Worm (Caenorhabditis elegans) whole organism, young adult: Measurements from ENCODE around the gene ftt-2.

Experiments
- T26A5.8 ChIP-seq: sonication (generic microtip); optimal IDR thresholded peaks from 2 replicates; lab custom pipeline; 2016; ENCODE audit warnings: missing genetic modification characterization, missing compliant biosample characterization
- ama-1 ChIP-seq, 3 experiments: fragments of 150-350 bp in 1 of 3; sonication (generic microtip) in 2 of 3; optimal IDR thresholded peaks; 2 replicates each; lab custom pipeline; 2014 to 2018; ENCODE audit warnings: missing biosample characterization in 2 of 3, missing genetic modification characterization in 2 of 3, missing genetic modification reagents in 2 of 3
- hmg-20 ChIP-seq: fragments of 200-800 bp; sonication (Bioruptor generic); IDR thresholded peaks from 2 replicates; pipeline ENCODE4 v1.3.6; 2022; ENCODE audit warnings: missing genetic modification reagents, missing genetic modification characterization, missing compliant biosample characterization
- pha-4 ChIP-seq: fragments of 150-350 bp; sonication (generic microtip); optimal IDR thresholded peaks from 2 replicates; lab custom pipeline; 2014; ENCODE audit warnings: missing biosample characterization, missing genetic modification reagents, missing genetic modification characterization
- sdz-38 ChIP-seq: sonication (generic microtip); optimal IDR thresholded peaks from 2 replicates; lab custom pipeline; 2016; ENCODE audit warnings: missing genotype, missing genetic modification characterization, missing compliant biosample characterization

DNA sequence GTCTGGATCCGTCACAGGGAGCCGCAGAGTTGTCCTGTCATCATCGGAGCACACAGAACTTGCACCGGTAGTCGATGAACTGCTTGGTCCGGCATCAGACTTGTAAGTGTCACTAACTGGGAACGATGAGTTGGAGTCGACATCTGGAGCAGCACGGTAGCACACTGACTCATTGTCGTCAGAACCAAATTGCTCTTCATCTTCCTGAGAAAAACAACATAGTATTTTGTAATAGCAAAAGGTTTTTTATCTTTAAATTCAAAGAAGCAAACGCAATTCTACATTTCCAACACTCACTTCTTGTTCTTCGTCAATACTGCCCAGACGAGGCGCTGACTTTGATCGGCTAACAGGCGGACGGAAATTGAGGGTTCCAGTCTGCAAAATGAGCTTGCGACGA lies 14.7 kb downstream of the ftt-2 start:
- no peak for TF ChIP-seq sdz-38
- TF ChIP-seq pha-4 (tag; lab: Kevin White, UChicago) = no peak
- no peak for TF ChIP-seq hmg-20 (GFP tag; lab: Robert Waterston, UW)
- no peak for TF ChIP-seq T26A5.8 (tag; lab: Kevin White, UChicago)
- no peak for TF ChIP-seq ama-1 (optimal IDR thresholded peaks at IDR 0.05; lab: Kevin White, UChicago)
- no peak for TF ChIP-seq ama-1 (GFP tag; optimal IDR thresholded peaks at IDR 0.05; lab: Kevin White, UChicago)
